In the genomic region with DNA sequence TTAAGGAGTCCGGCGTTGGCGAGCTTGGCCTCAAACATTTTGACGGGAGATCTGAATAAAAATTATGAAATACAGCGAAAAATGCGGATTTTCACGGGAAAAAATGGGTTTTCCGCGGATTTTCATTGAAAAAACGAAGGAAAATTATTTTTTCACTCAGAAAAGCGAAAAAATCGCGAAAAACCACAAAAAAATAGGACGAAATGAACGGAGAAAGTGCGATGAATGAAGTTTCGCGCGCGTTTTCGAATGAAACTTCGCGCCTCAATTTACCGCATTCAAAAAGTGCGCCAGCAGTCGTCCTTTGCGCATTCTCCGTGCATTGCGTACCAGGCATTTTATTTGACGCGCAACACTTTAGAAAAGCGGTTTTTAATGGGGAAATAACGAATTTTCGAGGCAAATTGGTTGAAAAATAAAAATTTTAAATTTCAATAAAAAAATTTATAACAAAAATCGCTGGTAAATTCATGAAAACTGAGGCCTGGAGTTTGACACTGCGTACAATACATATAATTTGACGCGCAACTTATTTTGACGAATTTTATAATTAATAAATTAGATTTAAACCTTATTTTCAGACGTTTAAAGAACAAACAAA, we compare ENCODE assay signal across 5 worm cellular contexts.
TF ChIP-seq lines count a peak whose summit lies in the region.

Gene pcn-1 (minus strand): TSS at position 51 of the 601 bp plus-strand sequence.

TF ChIP-seq in whole organism, L1 larva, 84 proteins besides CTCF, POLR2A, EP300 and RAD21 (continues in another document):
- peak; percentile 99 for TF ChIP-seq irx-1 (tag; optimal IDR thresholded peaks at IDR 0.05; lab: Kevin White, UChicago)
- TF ChIP-seq lsy-2 (tag; optimal IDR thresholded peaks at IDR 0.05; lab: Kevin White, UChicago) = peak; percentile 95 to 96
- TF ChIP-seq pax-3 (tag; optimal IDR thresholded peaks at IDR 0.05; lab: Kevin White, UChicago) = peak; percentile 97
- TF ChIP-seq hpl-2 (GFP tag; optimal IDR thresholded peaks at IDR 0.05; lab: Kevin White, UChicago) = peak; percentile 89
- peak in 3 of 6 experiments; percentile 63 to 92 (median 91) for TF ChIP-seq elt-3 (tag; optimal IDR thresholded peaks at IDR 0.05; lab: Kevin White, UChicago)
- peak; percentile 98 for TF ChIP-seq nhr-90 (tag; optimal IDR thresholded peaks at IDR 0.05; lab: Kevin White, UChicago; ENCODE audit: poor library complexity)
- TF ChIP-seq lin-15B (tag; optimal IDR thresholded peaks at IDR 0.05; lab: Kevin White, UChicago) = peak; percentile 91
- TF ChIP-seq ceh-63 (GFP tag; optimal IDR thresholded peaks at IDR 0.05; lab: Kevin White, UChicago) = peak; percentile 80
- no peak for TF ChIP-seq nhr-84 (tag; optimal IDR thresholded peaks at IDR 0.05; lab: Kevin White, UChicago)
- TF ChIP-seq hlh-4 (tag; optimal IDR thresholded peaks at IDR 0.05; lab: Kevin White, UChicago) = no peak
- peak in 1 of 2 experiments; percentile 24 for TF ChIP-seq egl-27 (tag; optimal IDR thresholded peaks at IDR 0.05; lab: Kevin White, UChicago)
- peak; percentile 97 for TF ChIP-seq rnt-1 (tag; optimal IDR thresholded peaks at IDR 0.05; lab: Kevin White, UChicago)
- peak; percentile 94 for TF ChIP-seq C04F5.9 (tag; optimal IDR thresholded peaks at IDR 0.05; lab: Kevin White, UChicago)
- peak; percentile 75 for TF ChIP-seq ceh-90 (tag; optimal IDR thresholded peaks at IDR 0.05; lab: Kevin White, UChicago)
- peak; percentile 48 for TF ChIP-seq vab-15 (tag; optimal IDR thresholded peaks at IDR 0.05; lab: Kevin White, UChicago)
- peak; percentile 100 for TF ChIP-seq efl-3 (GFP tag; optimal IDR thresholded peaks at IDR 0.05; lab: Kevin White, UChicago)

TF ChIP-seq in whole organism, L3 larva, 47 proteins besides CTCF, POLR2A, EP300 and RAD21 (continues in another document):
- TF ChIP-seq tbx-2 (tag; optimal IDR thresholded peaks at IDR 0.05; lab: Kevin White, UChicago) (peak; percentile 94), ceh-16 (tag; optimal IDR thresholded peaks at IDR 0.05; lab: Kevin White, UChicago) (no peak), egl-5 (tag; optimal IDR thresholded peaks at IDR 0.05; lab: Kevin White, UChicago) (peak; percentile 61), fkh-10 (GFP tag; optimal IDR thresholded peaks at IDR 0.05; lab: Kevin White, UChicago) (peak; percentile 80), nhr-76 (tag; optimal IDR thresholded peaks at IDR 0.05; lab: Kevin White, UChicago) (no peak), pha-4 (tag; optimal IDR thresholded peaks at IDR 0.05; lab: Kevin White, UChicago) (peak; percentile 93), nhr-25 (tag; optimal IDR thresholded peaks at IDR 0.05; lab: Kevin White, UChicago) (peak; percentile 94), fos-1 (tag; optimal IDR thresholded peaks at IDR 0.05; lab: Kevin White, UChicago) (peak; percentile 25), elt-1 (tag; optimal IDR thresholded peaks at IDR 0.05; lab: Kevin White, UChicago) (peak; percentile 26), aly-2 (tag; optimal IDR thresholded peaks at IDR 0.05; lab: Kevin White, UChicago) (no peak), unc-39 (tag; optimal IDR thresholded peaks at IDR 0.05; lab: Kevin White, UChicago) (no peak), eor-1 (tag; optimal IDR thresholded peaks at IDR 0.05; lab: Kevin White, UChicago) (no peak), elt-2 (tag; optimal IDR thresholded peaks at IDR 0.05; lab: Kevin White, UChicago) (peak; percentile 69), ceh-9 (tag; optimal IDR thresholded peaks at IDR 0.05; lab: Kevin White, UChicago) (no peak), nhr-11 (tag; optimal IDR thresholded peaks at IDR 0.05; lab: Kevin White, UChicago) (peak; percentile 28), lin-15B (tag; optimal IDR thresholded peaks at IDR 0.05; lab: Kevin White, UChicago) (peak; percentile 95), ztf-4 (tag; optimal IDR thresholded peaks at IDR 0.05; lab: Kevin White, UChicago) (peak; percentile 6), ZK546.5 (tag; optimal IDR thresholded peaks at IDR 0.05; lab: Kevin White, UChicago) (peak; percentile 56)

TF ChIP-seq in whole organism, early embryonic, 17 proteins besides CTCF, POLR2A, EP300 and RAD21:
- TF ChIP-seq B0310.2 (tag; optimal IDR thresholded peaks at IDR 0.05; lab: Kevin White, UChicago) (no peak), hmbx-1 (tag; optimal IDR thresholded peaks at IDR 0.05; lab: Kevin White, UChicago) (no peak), pes-1 (GFP tag; IDR thresholded peaks at IDR 0.05; lab: Robert Waterston, UW) (0 out of 2 replicates have a peak, but pooled peaks have one; percentile 14), F13C5.2 (tag; optimal IDR thresholded peaks at IDR 0.05; lab: Kevin White, UChicago) (peak; percentile 49), tbx-11 (GFP tag; IDR thresholded peaks at IDR 0.05; lab: Robert Waterston, UW) (no peak), tbx-37 (GFP tag; conservative IDR thresholded peaks at IDR 0.05; lab: Robert Waterston, UW) (no peak), scrt-1 (GFP tag; IDR thresholded peaks at IDR 0.05; lab: Robert Waterston, UW) (no peak), ceh-13 (GFP tag; optimal IDR thresholded peaks at IDR 0.05; lab: Kevin White, UChicago) (no peak), ama-1 (optimal IDR thresholded peaks at IDR 0.05; lab: Kevin White, UChicago) (no peak), hmg-4 (GFP tag; optimal IDR thresholded peaks at IDR 0.05; lab: Kevin White, UChicago) (peak; percentile 29), flt-1 (GFP tag; IDR thresholded peaks at IDR 0.05; lab: Robert Waterston, UW) (no peak), sea-1 (GFP tag; conservative IDR thresholded peaks at IDR 0.05; lab: Robert Waterston, UW) (no peak)

TF ChIP-seq in whole organism, midembryonic, 9 proteins besides CTCF, POLR2A, EP300 and RAD21:
- TF ChIP-seq ztf-29 (GFP tag; IDR thresholded peaks at IDR 0.05; lab: Robert Waterston, UW) (no peak), ztf-23 (GFP tag; IDR thresholded peaks at IDR 0.05; lab: Robert Waterston, UW) (0 out of 2 replicates have a peak, but pooled peaks have one; percentile 31), flt-1 (GFP tag; IDR thresholded peaks at IDR 0.05; lab: Robert Waterston, UW) (peak; percentile 72; the same call in 1 of the 2 replicates), cog-1 (tag; optimal IDR thresholded peaks at IDR 0.05; lab: Kevin White, UChicago) (peak; percentile 52), tab-1 (GFP tag; IDR thresholded peaks at IDR 0.05; lab: Robert Waterston, UW) (no peak)

TF ChIP-seq in whole organism, young adult, 124 proteins besides CTCF, POLR2A, EP300 and RAD21 (continues in another document):
- TF ChIP-seq ztf-22 (GFP tag; optimal IDR thresholded peaks at IDR 0.05; lab: Kevin White, UChicago) (peak; percentile 29), Y56A3A.18 (GFP tag; IDR thresholded peaks at IDR 0.05; lab: Robert Waterston, UW) (peak; percentile 86), nhr-120 (GFP tag; IDR thresholded peaks at IDR 0.05; lab: Robert Waterston, UW) (no peak), cebp-1 (GFP tag; IDR thresholded peaks at IDR 0.05; lab: Robert Waterston, UW) (peak; percentile 79), cebp-1 (tag; optimal IDR thresholded peaks at IDR 0.05; lab: Kevin White, UChicago) (peak; percentile 93), F22D6.2 (tag; optimal IDR thresholded peaks at IDR 0.05; lab: Kevin White, UChicago) (peak; percentile 80), sea-2 (GFP tag; IDR thresholded peaks at IDR 0.05; lab: Robert Waterston, UW) (0 out of 2 replicates have a peak, but pooled peaks have one; percentile 36), let-526 (GFP tag; IDR thresholded peaks at IDR 0.05; lab: Robert Waterston, UW) (peak; percentile 86), Y53G8AR.9 (GFP tag; conservative IDR thresholded peaks at IDR 0.05; lab: Robert Waterston, UW) (peak; percentile 98), ztf-3 (GFP tag; optimal IDR thresholded peaks at IDR 0.05; lab: Kevin White, UChicago) (peak; percentile 67), gei-17 (GFP tag; optimal IDR thresholded peaks at IDR 0.05; lab: Kevin White, UChicago) (peak; percentile 85), bed-1 (GFP tag; IDR thresholded peaks at IDR 0.05; lab: Robert Waterston, UW) (no peak), Y79H2A.3 (GFP tag; conservative IDR thresholded peaks at IDR 0.05; lab: Robert Waterston, UW) (peak; percentile 86), zfh-2 (GFP tag; conservative IDR thresholded peaks at IDR 0.05; lab: Robert Waterston, UW) (peak; percentile 75; the same call in 1 of the 2 replicates), repo-1 (tag; optimal IDR thresholded peaks at IDR 0.05; lab: Kevin White, UChicago) (peak; percentile 95), lin-40 (tag; optimal IDR thresholded peaks at IDR 0.05; lab: Kevin White, UChicago) (peak; percentile 98), mxl-1 (tag; optimal IDR thresholded peaks at IDR 0.05; lab: Kevin White, UChicago) (no peak), akir-1 (GFP tag; optimal IDR thresholded peaks at IDR 0.05; lab: Kevin White, UChicago) (no peak), F39B2.1 (GFP tag; IDR thresholded peaks at IDR 0.05; lab: Robert Waterston, UW) (peak; percentile 65; the same call in 1 of the 2 replicates), rec-8 (tag; optimal IDR thresholded peaks at IDR 0.05; lab: Kevin White, UChicago) (peak in 1 of 2 experiments; percentile 9), ztf-25 (GFP tag; IDR thresholded peaks at IDR 0.05; lab: Robert Waterston, UW) (no peak), mcd-1 (GFP tag; IDR thresholded peaks at IDR 0.05; lab: Robert Waterston, UW) (peak; percentile 97), attf-6 (GFP tag; IDR thresholded peaks at IDR 0.05; lab: Robert Waterston, UW) (peak; percentile 84), ztf-28 (GFP tag; IDR thresholded peaks at IDR 0.05; lab: Robert Waterston, UW) (peak; percentile 89; the same call in 1 of the 2 replicates), F49E8.2 (tag; optimal IDR thresholded peaks at IDR 0.05; lab: Kevin White, UChicago; ENCODE audit: insufficient read depth) (peak; percentile 80), tbx-9 (tag; optimal IDR thresholded peaks at IDR 0.05; lab: Kevin White, UChicago; ENCODE audit: borderline replicate concordance) (no peak), hlh-26 (GFP tag; conservative IDR thresholded peaks at IDR 0.05; lab: Robert Waterston, UW) (no peak), dpff-1 (tag; optimal IDR thresholded peaks at IDR 0.05; lab: Kevin White, UChicago) (peak; percentile 24), dox-1 (GFP tag; IDR thresholded peaks at IDR 0.05; lab: Robert Waterston, UW) (peak; percentile 98), hlh-12 (tag; optimal IDR thresholded peaks at IDR 0.05; lab: Kevin White, UChicago) (no peak), F57C9.4 (tag; optimal IDR thresholded peaks at IDR 0.05; lab: Kevin White, UChicago) (peak; percentile 89), B0336.3 (GFP tag; IDR thresholded peaks at IDR 0.05; lab: Robert Waterston, UW) (peak; percentile 99), chd-7 (tag; optimal IDR thresholded peaks at IDR 0.05; lab: Kevin White, UChicago) (peak; percentile 89), mel-28 (tag; optimal IDR thresholded peaks at IDR 0.05; lab: Kevin White, UChicago; ENCODE audit: borderline replicate concordance) (peak; percentile 64), ekl-4 (GFP tag; IDR thresholded peaks at IDR 0.05; lab: Robert Waterston, UW) (peak; percentile 98), tlf-1 (GFP tag; optimal IDR thresholded peaks at IDR 0.05; lab: Kevin White, UChicago) (peak; percentile 98), atf-7 (tag; optimal IDR thresholded peaks at IDR 0.05; lab: Kevin White, UChicago) (peak; percentile 91)

Comparison
In these comparisons a context has a peak if more than half of its experiments do, and no peak if none do; other contexts are left out.
1. Of the 8 proteins assayed by ChIP-seq in both whole organism, young adult and whole organism, L1 larva: peak only in whole organism, young adult: none; only in whole organism, L1 larva: nhr-90 and unc-62; in both: dpl-1, efl-1, lin-35, snpc-4 and unc-130; in neither: 0; mixed calls (peak in some experiments, not most) for 1.